Fruit fly (Drosophila melanogaster) whole organism, wandering third instar larva: Measurements from ENCODE around the gene Rab40.

Source experiments
- Abd-B ChIP-seq: fragments of >200 bp; optimal IDR thresholded peaks from 2 replicates; lab custom pipeline; 2017; ENCODE audit warnings: missing biosample characterization, missing genetic modification characterization
- CG32264 ChIP-seq: fragments of 200-800 bp; sonication (Bioruptor generic); optimal IDR thresholded peaks from 2 replicates; lab custom pipeline; 2016; ENCODE audit warnings: missing biosample characterization, missing genetic modification characterization
- CG9705 ChIP-seq: fragments of 200-800 bp; sonication (Bioruptor generic); optimal IDR thresholded peaks from 2 replicates; lab custom pipeline; 2018; ENCODE audit warnings: missing biosample characterization, mild to moderate bottlenecking, missing genetic modification characterization
- CrebA ChIP-seq: fragments of 200-800 bp; sonication (Bioruptor generic); optimal IDR thresholded peaks from 2 replicates; lab custom pipeline; 2016; ENCODE audit warnings: missing biosample characterization, mild to moderate bottlenecking, missing genetic modification characterization, borderline replicate concordance
- Dfd ChIP-seq: fragments of >200 bp; optimal IDR thresholded peaks from 2 replicates; lab custom pipeline; 2017; ENCODE audit warnings: missing biosample characterization, missing genetic modification characterization
- Dif ChIP-seq: fragments of 200-275, 200-300 bp; sonication (Bioruptor generic); optimal IDR thresholded peaks from 2 replicates; lab custom pipeline; 2018; ENCODE audit warnings: missing biosample characterization, missing genetic modification characterization; ENCODE audit not compliant: partially characterized antibody
- GATAd ChIP-seq: sonication (Bioruptor generic); optimal IDR thresholded peaks from 2 replicates; lab custom pipeline; 2016; ENCODE audit warnings: missing biosample characterization, missing genetic modification characterization
- HLH106 ChIP-seq: fragments of 200-800 bp; optimal IDR thresholded peaks from 3 replicates; lab custom pipeline; 2019; ENCODE audit warnings: missing biosample characterization, mild to moderate bottlenecking, missing genetic modification characterization, moderate library complexity
- Hnf4 ChIP-seq: fragments of 200-800 bp; sonication (Bioruptor generic); optimal IDR thresholded peaks from 2 replicates; lab custom pipeline; 2016; ENCODE audit warnings: missing biosample characterization, mild to moderate bottlenecking, missing genetic modification characterization
- Hr78 ChIP-seq: fragments of >200 bp; optimal IDR thresholded peaks from 2 replicates; lab custom pipeline; 2017; ENCODE audit warnings: missing biosample characterization, missing genetic modification characterization
- Hr83 ChIP-seq: fragments of 200-300 bp; sonication (Bioruptor generic); optimal IDR thresholded peaks from 2 replicates; lab custom pipeline; 2016; ENCODE audit warnings: missing biosample characterization, mild to moderate bottlenecking, missing genetic modification characterization, moderate library complexity; ENCODE audit not compliant: poor library complexity, severe bottlenecking
- Jra ChIP-seq: sonication (Bioruptor generic); optimal IDR thresholded peaks from 2 replicates; lab custom pipeline; 2016; ENCODE audit warnings: missing biosample characterization, missing genetic modification characterization
- Mio ChIP-seq: sonication (Bioruptor generic); optimal IDR thresholded peaks from 2 replicates; lab custom pipeline; 2016; ENCODE audit warnings: missing biosample characterization, missing genetic modification characterization
- Myc ChIP-seq: fragments of >200 bp; optimal IDR thresholded peaks from 2 replicates; lab custom pipeline; 2017
- N ChIP-seq: fragments of >200 bp; optimal IDR thresholded peaks from 2 replicates; lab custom pipeline; 2018; ENCODE audit warnings: missing biosample characterization, missing external identifiers, missing genetic modification characterization
- OdsH ChIP-seq: fragments of 200-800 bp; sonication (Bioruptor generic); optimal IDR thresholded peaks from 2 replicates; lab custom pipeline; 2016; ENCODE audit warnings: missing biosample characterization, mild to moderate bottlenecking, missing genetic modification characterization
- Rel ChIP-seq, 2 experiments: fragments of 200-800 bp; sonication (Bioruptor generic) in 1 of 2; optimal IDR thresholded peaks; 2 replicates in 1 of 2; 3 replicates in 1 of 2; lab custom pipeline; 2016 to 2019; ENCODE audit warnings: mild to moderate bottlenecking in 2 of 2, missing biosample characterization in 2 of 2, missing genetic modification characterization in 2 of 2, moderate library complexity in 1 of 2
- Sp1 ChIP-seq: fragments of 200-800 bp; sonication (Bioruptor generic); optimal IDR thresholded peaks from 3 replicates; lab custom pipeline; 2019; ENCODE audit warnings: missing biosample characterization, mild to moderate bottlenecking, missing genetic modification characterization, moderate library complexity
- br ChIP-seq: fragments of 200-800 bp; sonication (Bioruptor generic); optimal IDR thresholded peaks from 2 replicates; lab custom pipeline; 2016; ENCODE audit warnings: missing biosample characterization, missing genetic modification characterization
- brk ChIP-seq: fragments of 200-800 bp; sonication (Bioruptor generic); optimal IDR thresholded peaks from 2 replicates; lab custom pipeline; 2016; ENCODE audit warnings: missing biosample characterization, mild to moderate bottlenecking, missing genetic modification characterization
- dl ChIP-seq, 2 experiments: fragments of 175-275, 200-275 bp in 1 of 2; fragments of 200-275 bp in 1 of 2; sonication (Bioruptor generic); optimal IDR thresholded peaks; lab custom pipeline; 2018; ENCODE audit warnings: mild to moderate bottlenecking in 2 of 2, missing biosample characterization in 2 of 2, missing genetic modification characterization in 2 of 2, moderate library complexity in 2 of 2; ENCODE audit not compliant: partially characterized antibody in 2 of 2, insufficient read depth in 1 of 2
- dmrt93B ChIP-seq: fragments of 200-800 bp; sonication (Bioruptor generic); optimal IDR thresholded peaks from 2 replicates; lab custom pipeline; 2018; ENCODE audit warnings: missing biosample characterization, mild to moderate bottlenecking, missing genetic modification characterization
- dsf ChIP-seq: sonication (Bioruptor generic); optimal IDR thresholded peaks from 2 replicates; lab custom pipeline; 2016; ENCODE audit warnings: missing biosample characterization, missing genetic modification characterization, borderline replicate concordance
- ey ChIP-seq: fragments of 200-800 bp; sonication (Bioruptor generic); optimal IDR thresholded peaks from 2 replicates; lab custom pipeline; 2016; ENCODE audit warnings: missing biosample characterization, missing genetic modification characterization
- foxo ChIP-seq, 2 experiments: fragments of 200-800 bp; sonication (Bioruptor generic); optimal IDR thresholded peaks; 2 replicates in 1 of 2; 3 replicates in 1 of 2; lab custom pipeline; 2016 to 2017; ENCODE audit warnings: missing biosample characterization in 2 of 2, missing genetic modification characterization in 2 of 2
- fru ChIP-seq: fragments of 200-800 bp; sonication (Bioruptor generic); optimal IDR thresholded peaks from 3 replicates; lab custom pipeline; 2016; ENCODE audit warnings: missing biosample characterization, mild to moderate bottlenecking, missing genetic modification characterization
- h ChIP-seq: fragments of 200-800 bp; sonication (Bioruptor generic); optimal IDR thresholded peaks from 3 replicates; lab custom pipeline; 2016; ENCODE audit warnings: missing biosample characterization, mild to moderate bottlenecking, missing genetic modification characterization
- jim ChIP-seq: fragments of 175-275, 200-325 bp; sonication (Bioruptor generic); optimal IDR thresholded peaks from 2 replicates; lab custom pipeline; 2016; ENCODE audit warnings: missing biosample characterization, mild to moderate bottlenecking, missing genetic modification characterization
- lola ChIP-seq: fragments of >200 bp; optimal IDR thresholded peaks from 2 replicates; lab custom pipeline; 2017; ENCODE audit warnings: missing biosample characterization, missing genetic modification characterization
- pan ChIP-seq: fragments of >200 bp; optimal IDR thresholded peaks from 2 replicates; lab custom pipeline; 2017
- psq ChIP-seq: fragments of 200-800 bp; sonication (Bioruptor generic); optimal IDR thresholded peaks from 3 replicates; lab custom pipeline; 2017; ENCODE audit warnings: missing biosample characterization, mild to moderate bottlenecking, missing genetic modification characterization, moderate library complexity
- rgr ChIP-seq: fragments of 200-800 bp; sonication (Bioruptor generic); optimal IDR thresholded peaks from 3 replicates; lab custom pipeline; 2016; ENCODE audit warnings: missing biosample characterization, mild to moderate bottlenecking, missing genetic modification characterization
- sage ChIP-seq: fragments of 200-800 bp; sonication (Bioruptor generic); optimal IDR thresholded peaks from 2 replicates; lab custom pipeline; 2016; ENCODE audit warnings: missing biosample characterization, mild to moderate bottlenecking, missing genetic modification characterization
- sv ChIP-seq: fragments of 200-800 bp; sonication (Bioruptor generic); optimal IDR thresholded peaks from 3 replicates; lab custom pipeline; 2016; ENCODE audit warnings: missing biosample characterization, missing genetic modification characterization
- tai ChIP-seq: sonication (Bioruptor generic); optimal IDR thresholded peaks from 2 replicates; lab custom pipeline; 2016; ENCODE audit warnings: missing biosample characterization, missing genetic modification characterization
- usp ChIP-seq: fragments of >200 bp; optimal IDR thresholded peaks from 2 replicates; lab custom pipeline; 2017; ENCODE audit warnings: missing biosample characterization, missing genetic modification characterization
- woc ChIP-seq: sonication (Bioruptor generic); optimal IDR thresholded peaks from 2 replicates; lab custom pipeline; 2016; ENCODE audit warnings: missing biosample characterization, mild to moderate bottlenecking, missing genetic modification characterization

Rab40 gene

dm6 chrX:12471408-12471807 lies 8.5 kb upstream of the Rab40 start:
- TF ChIP-seq woc (GFP tag; lab: Kevin White, UChicago) (no peak), Mio (no peak), OdsH (GFP tag; lab: Kevin White, UChicago) (no peak), CrebA (GFP tag; lab: Kevin White, UChicago) (no peak), rgr (GFP tag; lab: Kevin White, UChicago) (peak; percentile 18), sv (GFP tag; lab: Kevin White, UChicago) (no peak), fru (peak; percentile 64), CG9705 (GFP tag; lab: Kevin White, UChicago) (no peak), sage (no peak), Hr78 (GFP tag; lab: Kevin White, UChicago) (no peak), brk (no peak), pan (no peak), N (GFP tag; lab: Kevin White, UChicago) (no peak), lola (no peak), Rel (GFP tag; optimal IDR thresholded peaks at IDR 0.05; lab: Kevin White, UChicago) (no peak), Rel (tag; optimal IDR thresholded peaks at IDR 0.05; lab: Kevin White, UChicago) (no peak), tai (no peak), Dfd (GFP tag; lab: Kevin White, UChicago) (no peak), Dif (GFP tag; lab: Kevin White, UChicago) (peak; percentile 9), Hr83 (GFP tag; lab: Kevin White, UChicago) (no peak), ey (GFP tag; lab: Kevin White, UChicago) (no peak), dmrt93B (GFP tag; lab: Kevin White, UChicago) (no peak), Jra (GFP tag; lab: Kevin White, UChicago) (peak; percentile 7), jim (GFP tag; lab: Kevin White, UChicago) (no peak), CG32264 (no peak), dsf (GFP tag; lab: Kevin White, UChicago) (no peak), Myc (lab: Kevin White, UChicago) (no peak), usp (GFP tag; lab: Kevin White, UChicago) (no peak), Hnf4 (no peak), h (no peak), dl (GFP tag; optimal IDR thresholded peaks at IDR 0.05; lab: Kevin White, UChicago; ENCODE audit: insufficient read depth in 1 of 2, partially characterized antibody in 2 of 2) (peak; percentile 2 to 47), psq (GFP tag; lab: Kevin White, UChicago) (no peak), HLH106 (tag; lab: Kevin White, UChicago) (no peak), Sp1 (GFP tag; lab: Kevin White, UChicago) (no peak), GATAd (GFP tag; lab: Kevin White, UChicago) (no peak), foxo (GFP tag; optimal IDR thresholded peaks at IDR 0.05; lab: Kevin White, UChicago) (no peak)

- TF ChIP-seq rgr (GFP tag; lab: Kevin White, UChicago): peak; percentile 16
- no peak for TF ChIP-seq br (GFP tag; lab: Kevin White, UChicago)
- peak; percentile 26 for TF ChIP-seq dmrt93B (GFP tag; lab: Kevin White, UChicago)
- TF ChIP-seq HLH106 (tag; lab: Kevin White, UChicago): peak; percentile 64
- TF ChIP-seq CG32264: no peak
- peak; percentile 5 for TF ChIP-seq OdsH (GFP tag; lab: Kevin White, UChicago)
- peak; percentile 29 for TF ChIP-seq sage
- no peak for TF ChIP-seq lola
- no peak for TF ChIP-seq sv (GFP tag; lab: Kevin White, UChicago)
- no peak for TF ChIP-seq Hnf4
- TF ChIP-seq pan: no peak
- TF ChIP-seq dl (GFP tag; optimal IDR thresholded peaks at IDR 0.05; lab: Kevin White, UChicago; ENCODE audit: insufficient read depth in 1 of 2, partially characterized antibody in 2 of 2): peak; percentile 45 to 74
- no peak for TF ChIP-seq Abd-B (GFP tag; lab: Kevin White, UChicago)
- TF ChIP-seq Hr78 (GFP tag; lab: Kevin White, UChicago): no peak
- peak; percentile 39 for TF ChIP-seq Jra (GFP tag; lab: Kevin White, UChicago)
- TF ChIP-seq psq (GFP tag; lab: Kevin White, UChicago): peak; percentile 10
- TF ChIP-seq ey (GFP tag; lab: Kevin White, UChicago): no peak
- TF ChIP-seq GATAd (GFP tag; lab: Kevin White, UChicago): no peak
- peak; percentile 41 for TF ChIP-seq Sp1 (GFP tag; lab: Kevin White, UChicago)
- no peak for TF ChIP-seq jim (GFP tag; lab: Kevin White, UChicago)
- no peak for TF ChIP-seq Dfd (GFP tag; lab: Kevin White, UChicago)
- TF ChIP-seq CG9705 (GFP tag; lab: Kevin White, UChicago): peak; percentile 25
- TF ChIP-seq Dif (GFP tag; lab: Kevin White, UChicago): peak; percentile 81
- TF ChIP-seq tai: peak; percentile 21
- TF ChIP-seq h: peak; percentile 10
- peak; percentile 66 for TF ChIP-seq fru
- TF ChIP-seq woc (GFP tag; lab: Kevin White, UChicago): no peak
- no peak for TF ChIP-seq brk
- no peak for TF ChIP-seq Rel (GFP tag; optimal IDR thresholded peaks at IDR 0.05; lab: Kevin White, UChicago)
- TF ChIP-seq Rel (tag; optimal IDR thresholded peaks at IDR 0.05; lab: Kevin White, UChicago): peak; percentile 66
- TF ChIP-seq foxo (GFP tag; optimal IDR thresholded peaks at IDR 0.05; lab: Kevin White, UChicago): peak in 1 of 2 experiments; percentile 39
Observed at dm6 chrX:12470187-12470931, 7.4 kb upstream of the Rab40 start.
